Fruit fly (Drosophila melanogaster) whole organism, embryonic: ENCODE measurements around the gene Gr22b.

Experiments used
- CG10565 ChIP-seq: fragments of 200-800 bp; sonication (Bioruptor generic); optimal IDR thresholded peaks from 3 replicates; lab custom pipeline; 2016; ENCODE audit warnings: missing biosample characterization, mild to moderate bottlenecking, missing genetic modification characterization
- CG12299 ChIP-seq: fragments of 200-800 bp; sonication (Bioruptor generic); optimal IDR thresholded peaks from 2 replicates; lab custom pipeline; 2018; ENCODE audit warnings: missing biosample characterization, mild to moderate bottlenecking, missing genetic modification characterization
- CG14441 ChIP-seq: fragments of 200-800 bp; sonication (Bioruptor generic); IDR thresholded peaks from 2 replicates; pipeline ENCODE4 v1.3.6; 2022; ENCODE audit warnings: missing biosample characterization, missing genetic modification characterization
- CG14860 ChIP-seq: fragments of 200-800 bp; sonication (Bioruptor generic); IDR thresholded peaks from 3 replicates; pipeline ENCODE4 v1.3.6; 2022; ENCODE audit warnings: missing biosample characterization, missing genetic modification characterization; ENCODE audit not compliant: partially characterized antibody
- CG1529 ChIP-seq: fragments of 200-800 bp; sonication (Bioruptor generic); optimal IDR thresholded peaks from 3 replicates; lab custom pipeline; 2018; ENCODE audit warnings: missing biosample characterization, missing genetic modification characterization
- CG17328 ChIP-seq: fragments of 200-800 bp; sonication (Bioruptor generic); IDR thresholded peaks from 2 replicates; pipeline ENCODE4 v1.3.6; 2022; ENCODE audit warnings: missing biosample characterization, missing genetic modification characterization
- CG17359 ChIP-seq: fragments of 200-800 bp; sonication (Bioruptor generic); optimal IDR thresholded peaks from 3 replicates; lab custom pipeline; 2018; ENCODE audit warnings: missing biosample characterization, mild to moderate bottlenecking, missing genetic modification characterization, moderate library complexity
- CG17612 ChIP-seq: fragments of 200-800 bp; sonication (Bioruptor generic); IDR thresholded peaks from 2 replicates; pipeline ENCODE4 v1.3.6; 2022; ENCODE audit warnings: missing biosample characterization, missing genetic modification characterization
- CG2199 ChIP-seq: fragments of 200-800 bp; sonication (Bioruptor generic); IDR thresholded peaks from 3 replicates; pipeline ENCODE4 v1.3.6; 2022; ENCODE audit warnings: missing biosample characterization, missing genetic modification characterization
- CG30403 ChIP-seq: fragments of 200-800 bp; sonication (Bioruptor generic); optimal IDR thresholded peaks from 3 replicates; lab custom pipeline; 2016; ENCODE audit warnings: missing biosample characterization, missing genetic modification characterization
- CG3065 ChIP-seq: fragments of 200-800 bp; sonication (Bioruptor generic); optimal IDR thresholded peaks from 2 replicates; lab custom pipeline; 2016; ENCODE audit warnings: missing biosample characterization, missing genetic modification characterization
- CG3281 ChIP-seq: fragments of 200-800 bp; sonication (Bioruptor generic); optimal IDR thresholded peaks from 3 replicates; lab custom pipeline; 2017; ENCODE audit warnings: missing biosample characterization, mild to moderate bottlenecking, missing genetic modification characterization
- CG5245 ChIP-seq: fragments of 200-800 bp; sonication (Bioruptor generic); optimal IDR thresholded peaks from 3 replicates; lab custom pipeline; 2016; ENCODE audit warnings: missing biosample characterization, missing genetic modification characterization
- CG6791 ChIP-seq: fragments of 200-800 bp; sonication (Bioruptor generic); IDR thresholded peaks from 3 replicates; pipeline ENCODE4 v1.3.6; 2022; ENCODE audit warnings: missing biosample characterization, missing genetic modification characterization; ENCODE audit not compliant: partially characterized antibody
- CG6813 ChIP-seq: fragments of 200-800 bp; sonication (Bioruptor generic); optimal IDR thresholded peaks from 2 replicates; lab custom pipeline; 2017; ENCODE audit warnings: missing biosample characterization, missing genetic modification characterization, mild to moderate bottlenecking, moderate library complexity, missing genetic modification reagents
- CG7271 ChIP-seq: fragments of 200-800 bp; sonication (Bioruptor generic); optimal IDR thresholded peaks from 2 replicates; lab custom pipeline; 2018; ENCODE audit warnings: missing biosample characterization, mild to moderate bottlenecking, missing genetic modification characterization, moderate library complexity
- CG7745 ChIP-seq: fragments of 200-800 bp; sonication (Bioruptor generic); optimal IDR thresholded peaks from 2 replicates; lab custom pipeline; 2018; ENCODE audit warnings: missing biosample characterization, mild to moderate bottlenecking, missing genetic modification characterization, moderate library complexity
- CG9876 ChIP-seq: fragments of 200-800 bp; sonication (Bioruptor generic); optimal IDR thresholded peaks from 2 replicates; lab custom pipeline; 2016; ENCODE audit warnings: missing biosample characterization, missing genetic modification characterization
- CHES-1-like ChIP-seq: fragments of 200-800 bp; sonication (Bioruptor generic); optimal IDR thresholded peaks from 2 replicates; lab custom pipeline; 2016; ENCODE audit warnings: missing biosample characterization, missing genetic modification characterization
- Dip2 ChIP-seq: fragments of 200-800 bp; sonication (Bioruptor generic); IDR thresholded peaks from 2 replicates; pipeline ENCODE4 v1.3.6; 2022; ENCODE audit warnings: missing biosample characterization, missing genetic modification characterization
- Dref ChIP-seq: fragments of 200-800 bp; sonication (Bioruptor generic); IDR thresholded peaks from 2 replicates; pipeline ENCODE4 v1.3.6; 2022; ENCODE audit warnings: missing biosample characterization, missing genetic modification characterization
- Hmr ChIP-seq: fragments of 200-800 bp; sonication (Bioruptor generic); optimal IDR thresholded peaks from 3 replicates; lab custom pipeline; 2017; ENCODE audit warnings: mild to moderate bottlenecking, missing biosample characterization, missing genetic modification reagents, missing genetic modification characterization
- Meics ChIP-seq: fragments of 200-800 bp; sonication (Bioruptor generic); optimal IDR thresholded peaks from 2 replicates; lab custom pipeline; 2017; ENCODE audit warnings: missing biosample characterization, mild to moderate bottlenecking, missing genetic modification characterization
- Mes4 ChIP-seq: fragments of 200-800 bp; sonication (Bioruptor generic); optimal IDR thresholded peaks from 2 replicates; lab custom pipeline; 2016; ENCODE audit warnings: missing biosample characterization, missing genetic modification characterization
- Mrtf ChIP-seq: fragments of 200-800 bp; sonication (Bioruptor generic); IDR thresholded peaks from 3 replicates; pipeline ENCODE4 v1.3.6; 2022; ENCODE audit warnings: missing biosample characterization, missing genetic modification characterization
- Oli ChIP-seq: fragments of 200-800 bp; sonication (Bioruptor generic); optimal IDR thresholded peaks from 2 replicates; lab custom pipeline; 2018; ENCODE audit warnings: missing biosample characterization, mild to moderate bottlenecking, missing genetic modification characterization, moderate library complexity
- Sox102F ChIP-seq: fragments of 200-800 bp; sonication (Bioruptor generic); optimal IDR thresholded peaks from 2 replicates; lab custom pipeline; 2018; ENCODE audit warnings: missing biosample characterization, mild to moderate bottlenecking, missing genetic modification characterization, moderate library complexity
- Sry-δ ChIP-seq: fragments of 200-800 bp; sonication (Bioruptor generic); optimal IDR thresholded peaks from 2 replicates; lab custom pipeline; 2016; ENCODE audit warnings: missing biosample characterization, missing genetic modification characterization
- ac ChIP-seq: fragments of 200-800 bp; sonication (Bioruptor generic); optimal IDR thresholded peaks from 3 replicates; lab custom pipeline; 2017; ENCODE audit warnings: missing biosample characterization, mild to moderate bottlenecking, missing genetic modification characterization
- al ChIP-seq: fragments of 200-800 bp; sonication (Bioruptor generic); IDR thresholded peaks from 2 replicates; pipeline ENCODE4 v1.3.6; 2022; ENCODE audit warnings: missing biosample characterization, missing genetic modification characterization
- ato ChIP-seq: fragments of 200-800 bp; sonication (Bioruptor generic); IDR thresholded peaks from 2 replicates; pipeline ENCODE4 v1.3.6; 2022; ENCODE audit warnings: missing biosample characterization, missing genetic modification characterization; ENCODE audit not compliant: partially characterized antibody
- cad ChIP-seq: fragments of >200 bp; optimal IDR thresholded peaks from 2 replicates; lab custom pipeline; 2017; ENCODE audit warnings: missing biosample characterization, missing genetic modification characterization
- crp ChIP-seq, 2 experiments: fragments of 200-800 bp; sonication (Bioruptor generic); optimal IDR thresholded peaks; 2 replicates in 1 of 2; 3 replicates in 1 of 2; lab custom pipeline; 2017; ENCODE audit warnings: missing biosample characterization in 2 of 2, missing genetic modification characterization in 2 of 2, mild to moderate bottlenecking in 1 of 2, moderate library complexity in 1 of 2
- dpn ChIP-seq, 2 experiments: fragments of 200-800 bp; sonication (Bioruptor generic); optimal IDR thresholded peaks; 3 replicates each; lab custom pipeline; 2016; ENCODE audit warnings: missing biosample characterization in 2 of 2, missing genetic modification characterization in 2 of 2
- eyg ChIP-seq: fragments of 200-800 bp; sonication (Bioruptor generic); optimal IDR thresholded peaks from 3 replicates; lab custom pipeline; 2016; ENCODE audit warnings: missing biosample characterization, missing genetic modification characterization
- gce ChIP-seq: fragments of 200-800 bp; sonication (Bioruptor generic); IDR thresholded peaks from 3 replicates; pipeline ENCODE4 v1.3.6; 2022; ENCODE audit warnings: missing biosample characterization, missing genetic modification characterization
- inv ChIP-seq: fragments of 200-800 bp; sonication (Bioruptor generic); IDR thresholded peaks from 2 replicates; pipeline ENCODE4 v1.3.6; 2022; ENCODE audit warnings: missing biosample characterization, missing genetic modification characterization; ENCODE audit not compliant: partially characterized antibody
- jing ChIP-seq: fragments of 200-800 bp; sonication (Bioruptor generic); optimal IDR thresholded peaks from 2 replicates; lab custom pipeline; 2018; ENCODE audit warnings: missing biosample characterization, mild to moderate bottlenecking, missing genetic modification characterization
- lbe ChIP-seq: fragments of 200-800 bp; sonication (Bioruptor generic); optimal IDR thresholded peaks from 2 replicates; lab custom pipeline; 2016; ENCODE audit warnings: missing biosample characterization, mild to moderate bottlenecking, missing genetic modification characterization
- nerfin-2 ChIP-seq: fragments of 200-800 bp; sonication (Bioruptor generic); IDR thresholded peaks from 2 replicates; pipeline ENCODE4 v1.3.6; 2022; ENCODE audit warnings: missing biosample characterization, missing genetic modification characterization; ENCODE audit not compliant: partially characterized antibody
- nom ChIP-seq: fragments of 200-800 bp; sonication (Bioruptor generic); optimal IDR thresholded peaks from 2 replicates; lab custom pipeline; 2017; ENCODE audit warnings: missing biosample characterization, missing genetic modification characterization, mild to moderate bottlenecking, moderate library complexity, missing genetic modification reagents
- pho ChIP-seq: fragments of 200-800 bp; sonication (Bioruptor generic); optimal IDR thresholded peaks from 2 replicates; lab custom pipeline; 2016; ENCODE audit warnings: missing biosample characterization, missing genetic modification characterization
- ro ChIP-seq: fragments of 200-800 bp; sonication (Bioruptor generic); IDR thresholded peaks from 2 replicates; pipeline ENCODE4 v1.3.6; 2022; ENCODE audit warnings: missing biosample characterization, missing genetic modification characterization
- schlank ChIP-seq: fragments of 200-800 bp; sonication (Bioruptor generic); optimal IDR thresholded peaks from 2 replicates; lab custom pipeline; 2018; ENCODE audit warnings: missing biosample characterization, mild to moderate bottlenecking, missing genetic modification characterization
- slbo ChIP-seq: fragments of 200-800 bp; sonication (Bioruptor generic); IDR thresholded peaks from 2 replicates; pipeline ENCODE4 v1.3.6; 2022; ENCODE audit warnings: missing biosample characterization, missing genetic modification characterization
- so ChIP-seq: fragments of 200-800 bp; sonication (Bioruptor generic); IDR thresholded peaks from 3 replicates; pipeline ENCODE4 v1.3.6; 2022; ENCODE audit warnings: missing biosample characterization, missing genetic modification characterization
- tio ChIP-seq: fragments of 200-800 bp; sonication (Bioruptor generic); optimal IDR thresholded peaks from 2 replicates; lab custom pipeline; 2017; ENCODE audit warnings: missing biosample characterization, missing genetic modification characterization, inconsistent platforms
- tna ChIP-seq: fragments of 200-800 bp; sonication (Bioruptor generic); IDR thresholded peaks from 2 replicates; pipeline ENCODE4 v1.3.6; 2022; ENCODE audit warnings: missing biosample characterization, missing genetic modification characterization; ENCODE audit not compliant: partially characterized antibody
- trh ChIP-seq: fragments of 200-800 bp; sonication (Bioruptor generic); optimal IDR thresholded peaks from 2 replicates; lab custom pipeline; 2016; ENCODE audit warnings: missing biosample characterization, missing genetic modification characterization
- unc-4 ChIP-seq: fragments of 200-800 bp; sonication (Bioruptor generic); IDR thresholded peaks from 2 replicates; pipeline ENCODE4 v1.3.6; 2022; ENCODE audit warnings: missing biosample characterization, missing genetic modification characterization; ENCODE audit not compliant: partially characterized antibody
- vvl ChIP-seq: fragments of 200-800 bp; sonication (Bioruptor generic); IDR thresholded peaks from 2 replicates; pipeline ENCODE4 v1.3.6; 2022; ENCODE audit warnings: missing biosample characterization, missing genetic modification characterization

Gene Gr22b

DNA sequence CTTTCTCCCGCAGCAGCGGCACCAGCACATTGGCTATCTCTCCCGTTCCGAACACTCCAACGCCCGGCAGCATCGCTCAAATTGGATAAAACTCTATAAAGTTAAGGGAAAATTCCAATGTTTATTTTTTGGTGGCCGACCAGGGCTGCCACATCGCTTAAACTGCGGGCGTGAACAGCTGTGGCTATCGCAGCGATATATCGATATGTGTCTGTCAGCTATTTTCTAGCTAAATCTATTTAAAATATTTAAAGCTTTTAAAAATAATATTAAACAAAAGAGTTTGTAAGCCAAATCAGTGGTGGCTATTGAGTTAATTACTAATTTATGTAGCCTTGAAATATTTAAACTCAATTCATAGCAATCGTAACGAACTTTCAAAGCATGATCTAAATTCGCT lies 41.1 kb downstream of the Gr22b start, which contains the start of the genes CG17712 and CG17648 (continued):
- TF ChIP-seq Sry-δ (GFP tag; lab: Kevin White, UChicago) (peak; percentile 62), CG3281 (no peak), CG6791 (GFP tag; lab: Robert Waterston, UW) (peak; percentile 89), Oli (tag; lab: Kevin White, UChicago) (no peak), Sox102F (GFP tag; lab: Kevin White, UChicago) (no peak), CG2199 (no peak), pho (GFP tag; lab: Kevin White, UChicago) (no peak), CG5245 (no peak), tna (peak; percentile 67), CG12299 (no peak), CG17328 (GFP tag; lab: Robert Waterston, UW) (0 out of 2 replicates have a peak, but pooled peaks have one; percentile 17), Meics (GFP tag; lab: Kevin White, UChicago) (no peak), Dref (GFP tag; lab: Robert Waterston, UW) (peak; percentile 77), Mes4 (GFP tag; lab: Kevin White, UChicago) (no peak), al (0 out of 2 replicates have a peak, but pooled peaks have one; percentile 19), CG14441 (no peak), CG9876 (GFP tag; lab: Kevin White, UChicago) (no peak), so (no peak), ato (GFP tag; lab: Robert Waterston, UW) (peak; percentile 70), CG1529 (GFP tag; lab: Kevin White, UChicago) (no peak), CHES-1-like (GFP tag; lab: Kevin White, UChicago) (no peak), CG3065 (GFP tag; lab: Kevin White, UChicago) (no peak), CG10565 (GFP tag; lab: Kevin White, UChicago) (no peak), CG17612 (no peak), ac (GFP tag; lab: Kevin White, UChicago) (no peak), CG7745 (tag; lab: Kevin White, UChicago) (no peak), schlank (tag; lab: Kevin White, UChicago) (no peak), trh (no peak), eyg (GFP tag; lab: Kevin White, UChicago) (no peak), crp (GFP tag; optimal IDR thresholded peaks at IDR 0.05; lab: Kevin White, UChicago) (peak; percentile 31 to 90), dpn (GFP tag; optimal IDR thresholded peaks at IDR 0.05; lab: Kevin White, UChicago) (no peak), nom (GFP tag; lab: Kevin White, UChicago) (no peak), Hmr (GFP tag; lab: Kevin White, UChicago) (no peak), nerfin-2 (peak; percentile 56), CG14860 (peak; percentile 64), gce (no peak), Mrtf (GFP tag; lab: Robert Waterston, UW) (no peak), lbe (GFP tag; lab: Kevin White, UChicago) (no peak), tio (no peak), CG7271 (tag; lab: Kevin White, UChicago) (no peak), CG30403 (GFP tag; lab: Kevin White, UChicago) (no peak), unc-4 (peak; percentile 83), Dip2 (GFP tag; lab: Robert Waterston, UW) (no peak), CG17359 (tag; lab: Kevin White, UChicago) (no peak), slbo (GFP tag; lab: Robert Waterston, UW) (no peak; the same call in 1 of the 2 replicates), jing (GFP tag; lab: Kevin White, UChicago) (no peak), vvl (GFP tag; lab: Robert Waterston, UW) (0 out of 2 replicates have a peak, but pooled peaks have one; percentile 16), CG6813 (GFP tag; lab: Kevin White, UChicago) (no peak), cad (GFP tag; lab: Kevin White, UChicago) (no peak), inv (GFP tag; lab: Robert Waterston, UW) (peak; percentile 65), ro (GFP tag; lab: Robert Waterston, UW) (no peak)
